Worm (Caenorhabditis elegans): ENCODE data around the gene unc-60.

DNA sequence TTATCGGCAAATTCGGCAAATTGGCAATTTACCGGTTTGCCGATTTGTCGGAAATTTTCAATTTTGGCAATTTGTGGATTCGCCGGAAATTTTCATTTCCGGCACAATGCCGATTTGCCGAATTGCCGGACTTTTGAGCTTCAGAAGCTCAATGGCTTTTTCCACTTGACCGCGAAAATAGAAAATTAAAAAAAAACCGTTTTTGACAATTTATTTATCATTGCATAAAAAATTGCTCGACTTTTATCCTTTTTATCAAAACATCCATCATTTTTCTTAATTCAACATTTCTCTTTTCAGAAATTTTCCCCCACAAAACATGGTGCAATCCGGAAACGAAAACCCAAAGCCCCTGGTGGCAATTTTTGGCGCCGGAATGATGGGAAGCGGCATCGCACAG, 14.8 kb upstream of the unc-60 start, which contains the start of gene hacd-1:
- TF ChIP-seq T26A5.8 (tag; optimal IDR thresholded peaks at IDR 0.05) (no peak), egrh-3 (GFP tag; IDR thresholded peaks at IDR 0.05) (no peak), ztf-3 (GFP tag; optimal IDR thresholded peaks at IDR 0.05) (no peak), efl-1 (GFP tag; optimal IDR thresholded peaks at IDR 0.05) (no peak), ztf-25 (GFP tag; IDR thresholded peaks at IDR 0.05) (no peak), nhr-90 (tag; optimal IDR thresholded peaks at IDR 0.05) (no peak)

All from whole organism, young adult.